Worm (Caenorhabditis elegans) whole organism, L2 larva: ENCODE data around the gene lact-3.

ENCODE experiments used
- C34F6.9 ChIP-seq: fragments of 150-350 bp; optimal IDR thresholded peaks from 2 replicates; lab custom pipeline; 2014; ENCODE audit warnings: missing biosample characterization, missing genetic modification characterization
- F13H6.1 ChIP-seq: sonication (generic microtip); optimal IDR thresholded peaks from 2 replicates; lab custom pipeline; 2016; ENCODE audit warnings: missing genetic modification characterization, missing compliant biosample characterization
- Y55F3AM.14 ChIP-seq: fragments of 200-800 bp; sonication (Bioruptor generic); optimal IDR thresholded peaks from 2 replicates; lab custom pipeline; 2018; ENCODE audit warnings: mild to moderate bottlenecking, missing genetic modification characterization, missing compliant biosample characterization
- alr-1 ChIP-seq: fragments of 150-350 bp; optimal IDR thresholded peaks from 2 replicates; lab custom pipeline; 2014; ENCODE audit warnings: missing biosample characterization, missing genetic modification characterization
- aly-2 ChIP-seq: fragments of 150-350 bp; optimal IDR thresholded peaks from 2 replicates; lab custom pipeline; 2014; ENCODE audit warnings: missing biosample characterization, missing genetic modification characterization
- ama-1 ChIP-seq: fragments of 150-350 bp; optimal IDR thresholded peaks from 2 replicates; lab custom pipeline; 2018; ENCODE audit warnings: inconsistent platforms
- dmd-4 ChIP-seq: sonication (generic microtip); optimal IDR thresholded peaks from 2 replicates; lab custom pipeline; 2017; ENCODE audit warnings: missing biosample characterization, missing genetic modification characterization
- gmeb-1 ChIP-seq: fragments of 150-350 bp; optimal IDR thresholded peaks from 2 replicates; lab custom pipeline; 2014; ENCODE audit warnings: missing biosample characterization, missing genetic modification characterization
- lin-11 ChIP-seq: fragments of 150-350 bp; sonication (generic microtip); optimal IDR thresholded peaks from 2 replicates; lab custom pipeline; 2014; ENCODE audit warnings: missing biosample characterization, missing genetic modification characterization, inconsistent platforms, mixed read lengths
- lin-13 ChIP-seq: fragments of 150-350 bp; optimal IDR thresholded peaks from 2 replicates; lab custom pipeline; 2014; ENCODE audit warnings: missing biosample characterization, missing genetic modification reagents, missing genetic modification characterization
- lin-39 ChIP-seq: fragments of 150-350 bp; optimal IDR thresholded peaks from 2 replicates; lab custom pipeline; 2014; ENCODE audit warnings: missing biosample characterization, missing genetic modification reagents, missing genetic modification characterization
- lsy-2 ChIP-seq, 2 experiments: fragments of 150-350 bp in 1 of 2; sonication (generic microtip) in 1 of 2; optimal IDR thresholded peaks; 2 replicates each; lab custom pipeline; 2014 to 2017; ENCODE audit warnings: missing biosample characterization in 2 of 2, missing genetic modification characterization in 2 of 2
- mab-5 ChIP-seq: fragments of 150-350 bp; optimal IDR thresholded peaks from 2 replicates; lab custom pipeline; 2014; ENCODE audit warnings: missing biosample characterization, missing genetic modification characterization
- mbf-1 ChIP-seq: sonication (generic microtip); optimal IDR thresholded peaks from 2 replicates; lab custom pipeline; 2017; ENCODE audit warnings: missing biosample characterization, missing genetic modification characterization
- mdl-1 ChIP-seq, 2 experiments: fragments of 150-350 bp in 1 of 2; sonication (generic microtip) in 1 of 2; optimal IDR thresholded peaks; 2 replicates each; lab custom pipeline; 2017; ENCODE audit warnings: missing biosample characterization in 2 of 2, missing genetic modification characterization in 2 of 2
- nhr-10 ChIP-seq: sonication (generic microtip); optimal IDR thresholded peaks from 2 replicates; lab custom pipeline; 2017; ENCODE audit warnings: missing biosample characterization, missing genetic modification characterization
- nhr-11 ChIP-seq: fragments of 150-350 bp; optimal IDR thresholded peaks from 2 replicates; lab custom pipeline; 2014; ENCODE audit warnings: missing biosample characterization, missing genetic modification characterization
- nhr-12 ChIP-seq: fragments of 150-350 bp; optimal IDR thresholded peaks from 2 replicates; lab custom pipeline; 2014; ENCODE audit warnings: missing biosample characterization, missing genetic modification characterization
- nhr-129 ChIP-seq: fragments of 150-350 bp; optimal IDR thresholded peaks from 2 replicates; lab custom pipeline; 2014; ENCODE audit warnings: missing biosample characterization, missing genetic modification characterization
- nhr-21 ChIP-seq: fragments of 150-350 bp; optimal IDR thresholded peaks from 2 replicates; lab custom pipeline; 2014; ENCODE audit warnings: missing biosample characterization, missing genetic modification characterization
- nhr-23 ChIP-seq: fragments of 150-350 bp; optimal IDR thresholded peaks from 2 replicates; lab custom pipeline; 2014; ENCODE audit warnings: missing biosample characterization, missing genetic modification reagents, missing genetic modification characterization
- nhr-237 ChIP-seq: fragments of 150-350 bp; optimal IDR thresholded peaks from 2 replicates; lab custom pipeline; 2014; ENCODE audit warnings: missing biosample characterization, missing genetic modification characterization
- nhr-25 ChIP-seq: fragments of 150-350 bp; sonication (generic microtip); optimal IDR thresholded peaks from 3 replicates; lab custom pipeline; 2014; ENCODE audit warnings: missing biosample characterization, missing genetic modification characterization
- nhr-6 ChIP-seq: fragments of 150-350 bp; optimal IDR thresholded peaks from 2 replicates; lab custom pipeline; 2014; ENCODE audit warnings: missing biosample characterization, missing genetic modification characterization
- nhr-77 ChIP-seq: fragments of 150-350 bp; optimal IDR thresholded peaks from 2 replicates; lab custom pipeline; 2014; ENCODE audit warnings: missing biosample characterization, missing genetic modification characterization
- peb-1 ChIP-seq: fragments of 150-350 bp; optimal IDR thresholded peaks from 2 replicates; lab custom pipeline; 2014; ENCODE audit warnings: missing biosample characterization, missing genetic modification characterization
- sem-4 ChIP-seq: fragments of 150-350 bp; optimal IDR thresholded peaks from 2 replicates; lab custom pipeline; 2014; ENCODE audit warnings: missing biosample characterization, missing genetic modification reagents, missing genetic modification characterization
- skn-1 ChIP-seq: sonication (generic microtip); optimal IDR thresholded peaks from 2 replicates; lab custom pipeline; 2017; ENCODE audit warnings: missing biosample characterization, missing genetic modification characterization
- sma-3 ChIP-seq: sonication (generic microtip); optimal IDR thresholded peaks from 2 replicates; lab custom pipeline; 2016; ENCODE audit warnings: missing genetic modification reagents, missing genetic modification characterization, missing compliant biosample characterization
- sma-9 ChIP-seq, 2 experiments: fragments of 150-350 bp in 1 of 2; sonication (generic microtip) in 1 of 2; optimal IDR thresholded peaks; 2 replicates each; lab custom pipeline; 2014 to 2016; ENCODE audit warnings: missing genetic modification characterization in 2 of 2, mild to moderate bottlenecking in 1 of 2, missing biosample characterization in 1 of 2, missing compliant biosample characterization in 1 of 2, missing genetic modification reagents in 1 of 2, moderate library complexity in 1 of 2
- snpc-4 ChIP-seq: fragments of 150-350 bp; optimal IDR thresholded peaks from 2 replicates; lab custom pipeline; 2014; ENCODE audit warnings: missing biosample characterization, missing genetic modification characterization
- unc-55 ChIP-seq: fragments of 150-350 bp; sonication (generic microtip); optimal IDR thresholded peaks from 3 replicates; lab custom pipeline; 2014; ENCODE audit warnings: missing biosample characterization, missing genetic modification reagents, missing genetic modification characterization
- unc-62 ChIP-seq: fragments of 150-350 bp; optimal IDR thresholded peaks from 2 replicates; lab custom pipeline; 2014; ENCODE audit warnings: missing biosample characterization, missing genetic modification reagents, missing genetic modification characterization
- zag-1 ChIP-seq: fragments of 150-350 bp; optimal IDR thresholded peaks from 2 replicates; lab custom pipeline; 2014; ENCODE audit warnings: missing biosample characterization, missing genetic modification characterization
- ztf-4 ChIP-seq: fragments of 150-350 bp; optimal IDR thresholded peaks from 2 replicates; lab custom pipeline; 2014; ENCODE audit warnings: missing biosample characterization, missing genetic modification characterization

lact-3 gene

DNA sequence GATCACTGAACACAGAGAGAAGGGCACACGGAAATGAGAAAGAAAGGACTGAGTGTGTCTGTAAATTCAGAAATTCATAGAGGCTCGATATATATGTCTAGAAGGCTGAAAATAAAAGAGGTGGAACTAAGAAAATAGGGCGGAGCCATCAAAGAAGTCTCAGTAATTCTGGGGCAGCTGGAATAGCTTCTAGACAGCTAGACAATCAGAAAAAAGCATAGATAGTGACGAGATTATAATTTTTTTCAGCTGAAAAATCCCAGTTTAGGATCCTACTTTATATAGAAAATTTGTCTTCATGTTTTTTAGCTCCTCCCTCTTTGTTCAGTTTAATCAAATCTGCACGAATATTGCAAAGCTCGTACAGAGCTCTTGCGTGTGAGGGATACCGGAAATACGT, 7.5 kb upstream of the lact-3 start, which contains the start of gene D2089.3:
TSS of gene D2089.3 (minus strand) at position 101 of the 400 bp plus-strand sequence.
- TF ChIP-seq nhr-6, result no peak
- no peak for TF ChIP-seq sem-4
- no peak for TF ChIP-seq snpc-4 (tag; lab: Kevin White, UChicago)
- TF ChIP-seq unc-62 (GFP tag; lab: Kevin White, UChicago), result no peak
- no peak for TF ChIP-seq lin-11 (tag; lab: Kevin White, UChicago)
- TF ChIP-seq zag-1 (tag; lab: Kevin White, UChicago), result no peak
- TF ChIP-seq peb-1 (tag; lab: Kevin White, UChicago), result no peak
- TF ChIP-seq aly-2 (tag; lab: Kevin White, UChicago), result no peak
- no peak for TF ChIP-seq ztf-4 (tag; lab: Kevin White, UChicago)
- TF ChIP-seq lsy-2 (tag; optimal IDR thresholded peaks at IDR 0.05; lab: Kevin White, UChicago), result no peak
- TF ChIP-seq nhr-25, result no peak
- no peak for TF ChIP-seq nhr-23 (tag; lab: Kevin White, UChicago)
- TF ChIP-seq nhr-77 (tag; lab: Kevin White, UChicago), result no peak
- no peak for TF ChIP-seq lin-39 (tag; lab: Kevin White, UChicago)
- TF ChIP-seq nhr-12 (tag; lab: Kevin White, UChicago), result no peak
- TF ChIP-seq dmd-4 (tag; lab: Kevin White, UChicago), result no peak
- TF ChIP-seq ama-1, result no peak

DNA sequence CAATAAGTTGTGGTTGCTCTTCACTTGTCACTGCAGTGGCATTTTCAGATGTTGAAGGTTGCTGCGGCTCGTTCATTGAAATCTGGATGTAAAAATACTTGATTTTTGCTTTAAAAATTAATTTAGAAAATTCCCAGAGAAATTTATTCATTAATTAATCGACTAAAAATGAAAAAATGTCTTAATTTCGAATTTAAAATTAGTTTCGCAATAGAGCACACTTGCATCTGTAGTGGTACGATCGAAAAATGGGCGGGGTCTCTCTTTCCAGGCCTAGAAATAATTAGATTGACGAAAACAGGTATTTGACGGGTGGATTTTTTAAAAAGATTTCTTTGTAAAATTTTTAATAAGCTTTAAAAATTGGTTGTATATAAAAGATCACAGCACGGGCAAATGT, 5.2 kb upstream of the lact-3 start, which contains the start of gene D2089.8:
TSS of gene D2089.8 (minus strand) at position 84 of the 400 bp plus-strand sequence.
- TF ChIP-seq C34F6.9 (tag; lab: Kevin White, UChicago) (peak; percentile 32), mdl-1 (tag; optimal IDR thresholded peaks at IDR 0.05; lab: Kevin White, UChicago) (no peak), lsy-2 (tag; optimal IDR thresholded peaks at IDR 0.05; lab: Kevin White, UChicago) (peak in 1 of 2 experiments; percentile 35), nhr-21 (tag; lab: Kevin White, UChicago) (no peak)
- TF ChIP-seq, all 48 proteins: peak for 2

DNA sequence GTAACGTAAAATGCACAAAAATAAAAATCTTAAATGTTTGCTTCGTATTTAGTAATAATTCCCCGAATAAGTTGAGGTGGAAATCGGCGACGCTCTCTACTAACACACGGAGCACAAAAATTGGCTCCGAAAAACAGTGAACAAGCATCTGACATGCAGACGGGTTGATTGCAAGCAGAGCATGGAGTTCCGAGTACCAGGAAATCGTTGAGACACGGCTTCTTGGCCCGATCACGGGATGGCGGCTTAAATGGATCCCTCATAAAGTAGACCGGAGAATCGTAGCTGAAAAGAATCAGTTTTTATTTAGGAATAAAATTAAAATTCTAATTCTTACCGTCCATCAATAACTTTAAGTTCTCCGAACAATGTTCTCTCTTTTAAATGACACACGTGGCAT, 4.8 kb upstream of the lact-3 start:
- TF ChIP-seq nhr-6 (no peak), nhr-237 (tag; lab: Kevin White, UChicago) (no peak), mab-5 (tag; lab: Kevin White, UChicago) (no peak), sma-3 (GFP tag; lab: Kevin White, UChicago) (no peak), nhr-129 (tag; lab: Kevin White, UChicago) (no peak), Y55F3AM.14 (GFP tag; lab: Kevin White, UChicago) (no peak), nhr-25 (no peak), F13H6.1 (tag; lab: Kevin White, UChicago) (no peak), skn-1 (tag; lab: Kevin White, UChicago) (no peak), dmd-4 (tag; lab: Kevin White, UChicago) (no peak)
- TF ChIP-seq, all 48 proteins: peak for 0

DNA sequence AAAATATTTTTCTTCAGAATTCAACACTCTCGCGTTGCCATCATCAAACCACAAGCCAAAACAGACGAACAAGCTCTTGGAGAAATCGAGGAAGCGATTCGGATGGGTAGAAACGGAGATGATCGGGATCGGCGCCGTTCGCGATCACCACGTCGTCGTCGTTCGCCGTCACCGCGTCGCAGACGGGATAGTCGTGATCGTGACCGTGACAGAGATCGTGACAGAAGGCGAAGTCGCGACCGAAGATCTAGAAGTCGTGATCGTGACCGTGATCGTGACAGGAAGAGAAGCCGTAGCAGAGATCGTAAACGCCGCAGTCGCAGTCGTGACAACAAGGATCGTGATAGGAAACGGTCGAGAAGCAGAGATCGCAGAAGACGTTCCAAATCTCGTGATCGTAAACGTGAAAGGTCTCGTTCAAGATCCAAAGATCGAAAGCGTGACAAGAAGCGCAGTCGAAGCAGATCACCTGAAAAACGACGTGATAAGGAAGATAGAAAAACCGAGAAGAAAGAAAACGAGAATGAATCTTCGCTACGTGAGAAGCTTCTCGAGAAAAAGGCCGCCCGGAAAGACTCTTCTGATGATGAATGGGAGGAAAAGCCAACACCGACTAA, 4.1 kb upstream of the lact-3 start:
- TF ChIP-seq nhr-21 (tag; lab: Kevin White, UChicago) (peak; percentile 18), mbf-1 (tag; lab: Kevin White, UChicago) (no peak)

DNA sequence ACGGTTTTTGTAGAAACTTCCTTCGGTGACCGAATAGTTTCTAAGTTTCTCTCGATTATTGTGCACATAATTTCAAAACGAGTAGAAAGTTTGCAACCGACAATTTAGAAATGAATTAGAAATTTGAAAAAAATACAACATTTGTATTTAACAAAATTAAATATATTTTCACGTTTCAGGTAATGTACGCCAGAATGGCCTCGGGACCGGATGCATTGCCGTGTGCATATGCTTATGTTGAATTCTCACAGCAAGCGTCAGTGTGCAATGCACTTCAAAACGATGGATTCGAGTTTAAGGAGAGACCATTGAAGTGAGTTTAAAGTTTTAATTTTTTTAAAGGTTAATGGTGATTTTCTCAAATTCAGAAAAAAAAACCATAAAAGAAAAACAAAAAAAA, 3.4 kb upstream of the lact-3 start, which contains the start of gene marc-2:
TSS of gene marc-2 (minus strand) at position 101 of the 400 bp plus-strand sequence.
- TF ChIP-seq unc-55 (GFP tag; lab: Kevin White, UChicago) (no peak), lin-11 (tag; lab: Kevin White, UChicago) (no peak), nhr-129 (tag; lab: Kevin White, UChicago) (no peak)
- TF ChIP-seq, all 48 proteins: peak for 0

DNA sequence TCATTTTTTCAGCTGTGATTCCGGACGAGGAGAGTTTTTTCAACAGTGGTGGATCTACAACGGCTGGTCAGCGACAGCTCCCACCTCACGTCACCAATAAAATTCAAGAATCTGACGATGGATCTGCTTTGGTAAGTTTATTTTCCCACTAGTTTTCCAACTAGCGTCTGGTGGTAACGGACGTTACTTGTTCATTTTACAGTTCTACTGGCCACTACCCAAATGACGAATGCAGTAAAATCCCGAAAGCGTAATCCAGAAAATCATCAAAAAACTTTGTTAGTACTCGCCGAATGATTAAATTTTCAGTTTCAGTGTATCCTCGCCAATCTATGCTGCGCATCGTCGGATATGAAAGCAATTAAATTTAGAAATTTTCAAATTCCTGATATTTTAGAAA, 2.1 kb upstream of the lact-3 start:
- TF ChIP-seq unc-62 (GFP tag; lab: Kevin White, UChicago), result no peak
- no peak for TF ChIP-seq ztf-4 (tag; lab: Kevin White, UChicago)
- no peak for TF ChIP-seq gmeb-1 (tag; lab: Kevin White, UChicago)
- TF ChIP-seq nhr-6, result no peak
- no peak for TF ChIP-seq aly-2 (tag; lab: Kevin White, UChicago)
- no peak for TF ChIP-seq nhr-10 (tag; lab: Kevin White, UChicago)
- TF ChIP-seq sma-9 (GFP tag; optimal IDR thresholded peaks at IDR 0.05; lab: Kevin White, UChicago), result no peak
- no peak for TF ChIP-seq sma-9 (tag; optimal IDR thresholded peaks at IDR 0.05; lab: Kevin White, UChicago)
- TF ChIP-seq sem-4, result no peak
- no peak for TF ChIP-seq nhr-11 (tag; lab: Kevin White, UChicago)
- no peak for TF ChIP-seq lin-11 (tag; lab: Kevin White, UChicago)
- TF ChIP-seq lin-13 (GFP tag; lab: Kevin White, UChicago), result no peak
- no peak for TF ChIP-seq alr-1 (tag; lab: Kevin White, UChicago)
